Worm (Caenorhabditis elegans): ENCODE data around the gene srxa-4.

- TF ChIP-seq skn-1 (tag; optimal IDR thresholded peaks at IDR 0.05), result peak; percentile 62
- no peak for TF ChIP-seq unc-62 (GFP tag; optimal IDR thresholded peaks at IDR 0.05)
- no peak for TF ChIP-seq egl-27 (tag; optimal IDR thresholded peaks at IDR 0.05)
- TF ChIP-seq lin-39 (tag; optimal IDR thresholded peaks at IDR 0.05), result peak; percentile 51
These were observed 14.6 kb downstream of the srxa-4 start for ce11 chrV:7434805-7435363.

All from whole organism, L3 larva.